Worm (Caenorhabditis elegans): ENCODE measurements around the gene folt-2.

The folt-2 gene

ce11 chrV:2863033-2863432 lies 12.4 kb downstream of the folt-2 start, which contains the start of gene srh-272:
Gene srh-272, plus strand, starts transcription at chrV:2863333.
- TF ChIP-seq mep-1 (tag; optimal IDR thresholded peaks at IDR 0.05), result no peak
- no peak for TF ChIP-seq nhr-76 (tag; optimal IDR thresholded peaks at IDR 0.05)

ce11 chrV:2861505-2861904 lies 13.9 kb downstream of the folt-2 start, which contains the start of gene srh-270:
Gene srh-270, minus strand, starts transcription at chrV:2861605.
- TF ChIP-seq nhr-76 (tag; optimal IDR thresholded peaks at IDR 0.05) (no peak), unc-120 (tag; optimal IDR thresholded peaks at IDR 0.05; ENCODE audit: poor library complexity, severe bottlenecking) (no peak), pha-4 (tag; optimal IDR thresholded peaks at IDR 0.05) (no peak), hlh-1 (tag; optimal IDR thresholded peaks at IDR 0.05) (no peak), lsy-2 (tag; optimal IDR thresholded peaks at IDR 0.05) (no peak), elt-3 (tag; optimal IDR thresholded peaks at IDR 0.05) (no peak), nhr-28 (tag; optimal IDR thresholded peaks at IDR 0.05) (no peak), ceh-83 (GFP tag; optimal IDR thresholded peaks at IDR 0.05) (no peak), nhr-2 (tag; optimal IDR thresholded peaks at IDR 0.05) (no peak), bed-3 (GFP tag; optimal IDR thresholded peaks at IDR 0.05) (no peak), nhr-237 (tag; optimal IDR thresholded peaks at IDR 0.05) (no peak), unc-62 (GFP tag; optimal IDR thresholded peaks at IDR 0.05) (no peak), ztf-11 (tag; optimal IDR thresholded peaks at IDR 0.05) (no peak), ceh-39 (tag; optimal IDR thresholded peaks at IDR 0.05) (no peak), elt-1 (tag; optimal IDR thresholded peaks at IDR 0.05; ENCODE audit: borderline replicate concordance, insufficient read depth) (no peak), M03D4.4 (tag; optimal IDR thresholded peaks at IDR 0.05) (no peak)

- no peak for TF ChIP-seq nhr-2 (tag; optimal IDR thresholded peaks at IDR 0.05)
- no peak for TF ChIP-seq flh-1 (GFP tag; optimal IDR thresholded peaks at IDR 0.05)
- TF ChIP-seq lin-32 (GFP tag; optimal IDR thresholded peaks at IDR 0.05), result no peak
- TF ChIP-seq mab-5 (tag; optimal IDR thresholded peaks at IDR 0.05), result no peak
- no peak for TF ChIP-seq nhr-12 (tag; optimal IDR thresholded peaks at IDR 0.05)
- TF ChIP-seq unc-120 (tag; optimal IDR thresholded peaks at IDR 0.05; ENCODE audit: poor library complexity, severe bottlenecking), result no peak
- no peak for TF ChIP-seq bed-3 (GFP tag; optimal IDR thresholded peaks at IDR 0.05)
- no peak for TF ChIP-seq drap-1 (GFP tag; optimal IDR thresholded peaks at IDR 0.05)
- TF ChIP-seq lsy-2 (tag; optimal IDR thresholded peaks at IDR 0.05), result no peak
- TF ChIP-seq mep-1 (tag; optimal IDR thresholded peaks at IDR 0.05), result no peak
- TF ChIP-seq nhr-28 (tag; optimal IDR thresholded peaks at IDR 0.05), result no peak
- no peak for TF ChIP-seq cnd-1 (tag; optimal IDR thresholded peaks at IDR 0.05)
- TF ChIP-seq sem-2 (GFP tag; optimal IDR thresholded peaks at IDR 0.05), result no peak
- no peak for TF ChIP-seq ceh-83 (GFP tag; optimal IDR thresholded peaks at IDR 0.05)
- TF ChIP-seq ham-2 (GFP tag; optimal IDR thresholded peaks at IDR 0.05), result no peak
- TF ChIP-seq lin-13 (tag; optimal IDR thresholded peaks at IDR 0.05), result no peak
- TF ChIP-seq hlh-1 (tag; optimal IDR thresholded peaks at IDR 0.05), result no peak
- no peak for TF ChIP-seq unc-39 (tag; optimal IDR thresholded peaks at IDR 0.05)
- no peak for TF ChIP-seq nhr-237 (tag; optimal IDR thresholded peaks at IDR 0.05)
- TF ChIP-seq ces-1 (GFP tag; optimal IDR thresholded peaks at IDR 0.05), result no peak
These were observed 15.7 kb downstream of the folt-2 start, which contains the start of gene srj-54 for ce11 chrV:2859738-2860137. Gene srj-54, minus strand, starts transcription at chrV:2859838.

DNA sequence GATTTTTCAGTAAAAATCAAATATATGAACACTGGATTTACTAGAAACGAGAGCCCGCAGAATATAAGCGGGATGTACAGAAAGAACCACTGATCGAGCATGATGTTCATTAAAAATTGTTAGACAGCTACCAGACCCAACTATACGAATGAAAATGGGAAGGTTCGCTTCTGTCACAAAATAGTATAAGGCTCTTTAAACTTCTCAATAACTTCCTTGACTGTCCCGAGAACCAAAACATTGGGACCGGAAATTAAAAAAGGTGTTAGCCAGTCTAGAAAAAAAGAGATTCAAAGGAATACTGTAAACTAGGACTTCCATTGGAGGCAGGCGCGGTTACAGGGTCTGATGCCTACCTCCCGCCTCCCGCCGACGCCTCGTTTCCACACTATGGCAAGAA lies 17.6 kb downstream of the folt-2 start, which contains the start of gene srj-55:
srj-55 (minus strand) TSS at position 101 of the 400 bp plus-strand sequence.
- TF ChIP-seq zip-8 (tag; optimal IDR thresholded peaks at IDR 0.05) (no peak), sem-2 (GFP tag; optimal IDR thresholded peaks at IDR 0.05) (no peak), unc-39 (tag; optimal IDR thresholded peaks at IDR 0.05) (no peak), drap-1 (GFP tag; optimal IDR thresholded peaks at IDR 0.05) (no peak), lin-32 (GFP tag; optimal IDR thresholded peaks at IDR 0.05) (no peak), lin-13 (tag; optimal IDR thresholded peaks at IDR 0.05) (no peak), unc-62 (GFP tag; optimal IDR thresholded peaks at IDR 0.05) (no peak), cnd-1 (tag; optimal IDR thresholded peaks at IDR 0.05) (no peak), nhr-12 (tag; optimal IDR thresholded peaks at IDR 0.05) (no peak), sptf-1 (tag; optimal IDR thresholded peaks at IDR 0.05) (no peak), ceh-83 (GFP tag; optimal IDR thresholded peaks at IDR 0.05) (no peak)

DNA sequence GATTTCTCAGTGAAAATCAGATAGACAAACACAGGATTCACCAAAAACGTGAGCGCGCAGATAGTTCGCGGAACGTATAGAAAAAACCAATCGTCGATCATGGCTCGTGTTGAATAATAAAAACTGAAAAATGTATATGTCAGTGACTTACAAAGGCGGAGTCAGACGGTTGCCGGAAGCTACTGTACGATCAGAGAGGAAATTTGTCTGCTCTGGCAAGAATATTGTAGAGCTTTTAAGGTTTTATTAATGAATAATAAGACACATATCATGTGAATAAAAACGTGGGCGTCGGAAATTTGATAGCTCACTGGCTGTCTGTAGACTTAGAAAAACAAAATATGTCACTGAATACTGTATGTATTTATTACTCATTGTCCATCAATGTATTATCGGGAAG lies 19.9 kb downstream of the folt-2 start, which contains the start of gene srj-57:
srj-57 (minus strand) TSS at position 101 of the 400 bp plus-strand sequence.
- no peak for TF ChIP-seq blmp-1 (tag; optimal IDR thresholded peaks at IDR 0.05)
- TF ChIP-seq cnd-1 (tag; optimal IDR thresholded peaks at IDR 0.05), result no peak
- no peak for TF ChIP-seq nhr-237 (tag; optimal IDR thresholded peaks at IDR 0.05)
- TF ChIP-seq drap-1 (GFP tag; optimal IDR thresholded peaks at IDR 0.05), result no peak
- TF ChIP-seq snpc-4 (tag; optimal IDR thresholded peaks at IDR 0.05), result no peak
- no peak for TF ChIP-seq nhr-28 (tag; optimal IDR thresholded peaks at IDR 0.05)
- no peak for TF ChIP-seq ztf-11 (tag; optimal IDR thresholded peaks at IDR 0.05)

Data from whole organism, mixed stage, embryonic.